Worm (Caenorhabditis elegans): Measurements from ENCODE around the gene mvb-12.

The mvb-12 gene

DNA sequence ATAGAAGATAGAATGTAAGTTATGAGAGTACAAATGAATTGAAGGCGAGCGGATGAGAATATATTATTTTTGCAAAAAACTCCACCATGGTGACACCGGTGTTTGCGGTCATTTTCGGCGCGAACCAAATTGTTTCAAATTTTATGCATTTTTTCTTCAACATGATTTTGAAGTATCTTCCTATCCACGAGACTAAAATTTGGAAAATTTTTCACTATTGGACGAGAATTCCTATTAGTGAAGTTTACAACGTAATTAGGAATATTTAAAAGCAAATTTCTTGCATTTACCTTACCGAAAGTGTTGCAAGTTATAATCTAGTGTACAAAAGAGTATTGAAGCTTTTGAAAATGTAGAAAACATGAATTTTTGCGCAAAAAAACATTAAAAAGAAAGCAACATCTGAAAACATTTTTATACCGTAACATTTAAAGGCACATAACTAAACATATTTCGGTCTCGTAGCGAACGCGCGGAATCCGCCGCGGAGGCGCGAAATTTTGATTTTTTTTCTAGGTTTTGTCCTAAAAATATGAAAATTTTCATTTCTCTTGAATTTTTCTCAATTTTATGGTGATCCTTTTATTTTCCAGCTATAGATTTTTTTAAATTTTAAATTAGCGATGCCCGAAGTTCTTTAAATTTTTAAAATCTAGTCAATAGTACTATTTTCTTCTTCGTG, 33.8 kb upstream of the mvb-12 start, which contains the start of gene sgo-1 (continued):
- TF ChIP-seq repo-1 (tag; optimal IDR thresholded peaks at IDR 0.05), result no peak
- peak; percentile 85 for TF ChIP-seq F49E8.2 (tag; optimal IDR thresholded peaks at IDR 0.05; ENCODE audit: insufficient read depth)
- TF ChIP-seq let-526 (GFP tag; IDR thresholded peaks at IDR 0.05), result no peak
- peak; percentile 24 for TF ChIP-seq him-1 (tag; optimal IDR thresholded peaks at IDR 0.05)
- TF ChIP-seq lin-54 (GFP tag; optimal IDR thresholded peaks at IDR 0.05), result peak; percentile 91
- no peak for TF ChIP-seq F23B12.7 (tag; optimal IDR thresholded peaks at IDR 0.05; ENCODE audit: insufficient read depth)
- peak; percentile 97 for TF ChIP-seq lsl-1 (GFP tag; optimal IDR thresholded peaks at IDR 0.05)
- TF ChIP-seq mes-4 (tag; optimal IDR thresholded peaks at IDR 0.05), result no peak
- TF ChIP-seq nhr-179 (tag; optimal IDR thresholded peaks at IDR 0.05), result no peak
- peak; percentile 90 for TF ChIP-seq B0019.2 (GFP tag; conservative IDR thresholded peaks at IDR 0.05)
- no peak for TF ChIP-seq nhr-120 (GFP tag; IDR thresholded peaks at IDR 0.05)
- no peak for TF ChIP-seq aptf-2 (GFP tag; conservative IDR thresholded peaks at IDR 0.05)
- TF ChIP-seq egl-44 (GFP tag; IDR thresholded peaks at IDR 0.05), result no peak
- TF ChIP-seq ccch-3 (GFP tag; optimal IDR thresholded peaks at IDR 0.05), result no peak
- TF ChIP-seq ama-1 (optimal IDR thresholded peaks at IDR 0.05), result no peak
- TF ChIP-seq ama-1 (GFP tag; optimal IDR thresholded peaks at IDR 0.05), result no peak
- TF ChIP-seq athp-1 (tag; optimal IDR thresholded peaks at IDR 0.05), result peak; percentile 70
- TF ChIP-seq sptf-2 (GFP tag; optimal IDR thresholded peaks at IDR 0.05), result no peak
- TF ChIP-seq lin-26 (GFP tag; IDR thresholded peaks at IDR 0.05), result no peak
- TF ChIP-seq Y56A3A.18 (GFP tag; IDR thresholded peaks at IDR 0.05), result no peak
- TF ChIP-seq hsf-1 (GFP tag; IDR thresholded peaks at IDR 0.05), result peak; percentile 92
- TF ChIP-seq ets-4 (GFP tag; optimal IDR thresholded peaks at IDR 0.05), result no peak
- peak; percentile 87 for TF ChIP-seq unc-130 (GFP tag; optimal IDR thresholded peaks at IDR 0.05)
- TF ChIP-seq C06A6.2 (GFP tag; conservative IDR thresholded peaks at IDR 0.05), result no peak
- peak; percentile 35; the same call in 1 of the 2 replicates for TF ChIP-seq cebp-1 (GFP tag; IDR thresholded peaks at IDR 0.05)
- no peak for TF ChIP-seq cebp-1 (tag; optimal IDR thresholded peaks at IDR 0.05)
- TF ChIP-seq nhr-90 (tag; optimal IDR thresholded peaks at IDR 0.05), result no peak
- TF ChIP-seq F55B11.4 (tag; optimal IDR thresholded peaks at IDR 0.05; ENCODE audit: borderline replicate concordance, insufficient read depth), result no peak
- TF ChIP-seq Y67H2A.10 (GFP tag; conservative IDR thresholded peaks at IDR 0.05), result 0 out of 2 replicates have a peak, but pooled peaks have one; percentile 43
- no peak for TF ChIP-seq F10E7.11 (tag; optimal IDR thresholded peaks at IDR 0.05)
- no peak for TF ChIP-seq T07F8.4 (tag; optimal IDR thresholded peaks at IDR 0.05)
- peak; percentile 100 for TF ChIP-seq madf-6 (GFP tag; IDR thresholded peaks at IDR 0.05)
- TF ChIP-seq F52B5.7 (tag; optimal IDR thresholded peaks at IDR 0.05), result no peak
- no peak for TF ChIP-seq unc-62 (GFP tag; optimal IDR thresholded peaks at IDR 0.05)
- TF ChIP-seq akir-1 (GFP tag; optimal IDR thresholded peaks at IDR 0.05), result no peak
- TF ChIP-seq ceh-100 (GFP tag; IDR thresholded peaks at IDR 0.05), result peak; percentile 66; the same call in 1 of the 2 replicates
- TF ChIP-seq dpff-1 (tag; optimal IDR thresholded peaks at IDR 0.05), result no peak
- TF ChIP-seq Y79H2A.3 (GFP tag; conservative IDR thresholded peaks at IDR 0.05), result peak; percentile 87
- TF ChIP-seq mxl-1 (tag; optimal IDR thresholded peaks at IDR 0.05), result no peak
- peak; percentile 99 for TF ChIP-seq D2030.7 (GFP tag; IDR thresholded peaks at IDR 0.05)
- no peak for TF ChIP-seq hmg-20 (GFP tag; IDR thresholded peaks at IDR 0.05)
- TF ChIP-seq attf-5 (GFP tag; optimal IDR thresholded peaks at IDR 0.05), result no peak
- peak; percentile 93 for TF ChIP-seq rcor-1 (GFP tag; IDR thresholded peaks at IDR 0.05)
- peak; percentile 95 for TF ChIP-seq dpl-1 (GFP tag; optimal IDR thresholded peaks at IDR 0.05)
- TF ChIP-seq B0261.1 (tag; optimal IDR thresholded peaks at IDR 0.05), result no peak
- no peak for TF ChIP-seq zim-3 (tag; optimal IDR thresholded peaks at IDR 0.05)
- TF ChIP-seq ztf-22 (GFP tag; optimal IDR thresholded peaks at IDR 0.05), result no peak
- TF ChIP-seq madf-8 (GFP tag; conservative IDR thresholded peaks at IDR 0.05), result peak; percentile 98
- TF ChIP-seq ceh-79 (tag; optimal IDR thresholded peaks at IDR 0.05), result no peak

Measured in whole organism, young adult.